Worm (Caenorhabditis elegans) whole organism, L2 larva: Measurements from ENCODE around the gene syd-2.

Experiments
- C34F6.9 ChIP-seq: fragments of 150-350 bp; optimal IDR thresholded peaks from 2 replicates; lab custom pipeline; 2014; ENCODE audit warnings: missing biosample characterization, missing genetic modification characterization
- F13H6.1 ChIP-seq: sonication (generic microtip); optimal IDR thresholded peaks from 2 replicates; lab custom pipeline; 2016; ENCODE audit warnings: missing genetic modification characterization, missing compliant biosample characterization
- R02D3.7 ChIP-seq: fragments of 150-350 bp; optimal IDR thresholded peaks from 2 replicates; lab custom pipeline; 2014; ENCODE audit warnings: missing biosample characterization, missing genetic modification characterization
- Y55F3AM.14 ChIP-seq: fragments of 200-800 bp; sonication (Bioruptor generic); optimal IDR thresholded peaks from 2 replicates; lab custom pipeline; 2018; ENCODE audit warnings: mild to moderate bottlenecking, missing genetic modification characterization, missing compliant biosample characterization
- alr-1 ChIP-seq: fragments of 150-350 bp; optimal IDR thresholded peaks from 2 replicates; lab custom pipeline; 2014; ENCODE audit warnings: missing biosample characterization, missing genetic modification characterization
- aly-2 ChIP-seq: fragments of 150-350 bp; optimal IDR thresholded peaks from 2 replicates; lab custom pipeline; 2014; ENCODE audit warnings: missing biosample characterization, missing genetic modification characterization
- ama-1 ChIP-seq: fragments of 150-350 bp; optimal IDR thresholded peaks from 2 replicates; lab custom pipeline; 2018; ENCODE audit warnings: inconsistent platforms
- blmp-1 ChIP-seq: sonication (generic microtip); optimal IDR thresholded peaks from 2 replicates; lab custom pipeline; 2017; ENCODE audit warnings: missing genetic modification characterization, mild to moderate bottlenecking, missing compliant biosample characterization, antibody characterized with exemption, moderate library complexity; ENCODE audit not compliant: insufficient read depth
- ceh-16 ChIP-seq: fragments of 150-350 bp; optimal IDR thresholded peaks from 2 replicates; lab custom pipeline; 2014; ENCODE audit warnings: missing biosample characterization, missing genetic modification characterization
- ceh-82 ChIP-seq: fragments of 150-350 bp; optimal IDR thresholded peaks from 2 replicates; lab custom pipeline; 2014; ENCODE audit warnings: missing biosample characterization, missing genetic modification characterization
- crh-2 ChIP-seq: sonication (generic microtip); optimal IDR thresholded peaks from 2 replicates; lab custom pipeline; 2017; ENCODE audit warnings: missing biosample characterization, missing genetic modification characterization
- dmd-4 ChIP-seq: sonication (generic microtip); optimal IDR thresholded peaks from 2 replicates; lab custom pipeline; 2017; ENCODE audit warnings: missing biosample characterization, missing genetic modification characterization
- egl-27 ChIP-seq: sonication (generic microtip); optimal IDR thresholded peaks from 3 replicates; lab custom pipeline; 2017; ENCODE audit warnings: missing biosample characterization, missing genetic modification reagents, missing genetic modification characterization
- elt-1 ChIP-seq: fragments of 150-350 bp; optimal IDR thresholded peaks from 2 replicates; lab custom pipeline; 2014; ENCODE audit warnings: missing biosample characterization, missing genetic modification characterization
- elt-3 ChIP-seq: sonication (generic microtip); optimal IDR thresholded peaks from 2 replicates; lab custom pipeline; 2017; ENCODE audit warnings: missing biosample characterization, missing genetic modification characterization
- fos-1 ChIP-seq: fragments of 150-350 bp; optimal IDR thresholded peaks from 2 replicates; lab custom pipeline; 2014; ENCODE audit warnings: missing biosample characterization, missing genetic modification characterization
- gmeb-1 ChIP-seq: fragments of 150-350 bp; optimal IDR thresholded peaks from 2 replicates; lab custom pipeline; 2014; ENCODE audit warnings: missing biosample characterization, missing genetic modification characterization
- lin-11 ChIP-seq: fragments of 150-350 bp; sonication (generic microtip); optimal IDR thresholded peaks from 2 replicates; lab custom pipeline; 2014; ENCODE audit warnings: missing biosample characterization, missing genetic modification characterization, inconsistent platforms, mixed read lengths
- lin-39 ChIP-seq: fragments of 150-350 bp; optimal IDR thresholded peaks from 2 replicates; lab custom pipeline; 2014; ENCODE audit warnings: missing biosample characterization, missing genetic modification reagents, missing genetic modification characterization
- lsy-2 ChIP-seq, 2 experiments: fragments of 150-350 bp in 1 of 2; sonication (generic microtip) in 1 of 2; optimal IDR thresholded peaks; 2 replicates each; lab custom pipeline; 2014 to 2017; ENCODE audit warnings: missing biosample characterization in 2 of 2, missing genetic modification characterization in 2 of 2
- mab-5 ChIP-seq: fragments of 150-350 bp; optimal IDR thresholded peaks from 2 replicates; lab custom pipeline; 2014; ENCODE audit warnings: missing biosample characterization, missing genetic modification characterization
- mbf-1 ChIP-seq: sonication (generic microtip); optimal IDR thresholded peaks from 2 replicates; lab custom pipeline; 2017; ENCODE audit warnings: missing biosample characterization, missing genetic modification characterization
- mdl-1 ChIP-seq, 2 experiments: fragments of 150-350 bp in 1 of 2; sonication (generic microtip) in 1 of 2; optimal IDR thresholded peaks; 2 replicates each; lab custom pipeline; 2017; ENCODE audit warnings: missing biosample characterization in 2 of 2, missing genetic modification characterization in 2 of 2
- nhr-10 ChIP-seq: sonication (generic microtip); optimal IDR thresholded peaks from 2 replicates; lab custom pipeline; 2017; ENCODE audit warnings: missing biosample characterization, missing genetic modification characterization
- nhr-11 ChIP-seq: fragments of 150-350 bp; optimal IDR thresholded peaks from 2 replicates; lab custom pipeline; 2014; ENCODE audit warnings: missing biosample characterization, missing genetic modification characterization
- nhr-12 ChIP-seq: fragments of 150-350 bp; optimal IDR thresholded peaks from 2 replicates; lab custom pipeline; 2014; ENCODE audit warnings: missing biosample characterization, missing genetic modification characterization
- nhr-129 ChIP-seq: fragments of 150-350 bp; optimal IDR thresholded peaks from 2 replicates; lab custom pipeline; 2014; ENCODE audit warnings: missing biosample characterization, missing genetic modification characterization
- nhr-21 ChIP-seq: fragments of 150-350 bp; optimal IDR thresholded peaks from 2 replicates; lab custom pipeline; 2014; ENCODE audit warnings: missing biosample characterization, missing genetic modification characterization
- nhr-23 ChIP-seq: fragments of 150-350 bp; optimal IDR thresholded peaks from 2 replicates; lab custom pipeline; 2014; ENCODE audit warnings: missing biosample characterization, missing genetic modification reagents, missing genetic modification characterization
- nhr-237 ChIP-seq: fragments of 150-350 bp; optimal IDR thresholded peaks from 2 replicates; lab custom pipeline; 2014; ENCODE audit warnings: missing biosample characterization, missing genetic modification characterization
- nhr-25 ChIP-seq: fragments of 150-350 bp; sonication (generic microtip); optimal IDR thresholded peaks from 3 replicates; lab custom pipeline; 2014; ENCODE audit warnings: missing biosample characterization, missing genetic modification characterization
- nhr-6 ChIP-seq: fragments of 150-350 bp; optimal IDR thresholded peaks from 2 replicates; lab custom pipeline; 2014; ENCODE audit warnings: missing biosample characterization, missing genetic modification characterization
- nhr-77 ChIP-seq: fragments of 150-350 bp; optimal IDR thresholded peaks from 2 replicates; lab custom pipeline; 2014; ENCODE audit warnings: missing biosample characterization, missing genetic modification characterization
- peb-1 ChIP-seq: fragments of 150-350 bp; optimal IDR thresholded peaks from 2 replicates; lab custom pipeline; 2014; ENCODE audit warnings: missing biosample characterization, missing genetic modification characterization
- sem-4 ChIP-seq: fragments of 150-350 bp; optimal IDR thresholded peaks from 2 replicates; lab custom pipeline; 2014; ENCODE audit warnings: missing biosample characterization, missing genetic modification reagents, missing genetic modification characterization
- skn-1 ChIP-seq: sonication (generic microtip); optimal IDR thresholded peaks from 2 replicates; lab custom pipeline; 2017; ENCODE audit warnings: missing biosample characterization, missing genetic modification characterization
- sma-3 ChIP-seq: sonication (generic microtip); optimal IDR thresholded peaks from 2 replicates; lab custom pipeline; 2016; ENCODE audit warnings: missing genetic modification reagents, missing genetic modification characterization, missing compliant biosample characterization
- sma-9 ChIP-seq, 2 experiments: fragments of 150-350 bp in 1 of 2; sonication (generic microtip) in 1 of 2; optimal IDR thresholded peaks; 2 replicates each; lab custom pipeline; 2014 to 2016; ENCODE audit warnings: missing genetic modification characterization in 2 of 2, mild to moderate bottlenecking in 1 of 2, missing biosample characterization in 1 of 2, missing compliant biosample characterization in 1 of 2, missing genetic modification reagents in 1 of 2, moderate library complexity in 1 of 2
- snpc-4 ChIP-seq: fragments of 150-350 bp; optimal IDR thresholded peaks from 2 replicates; lab custom pipeline; 2014; ENCODE audit warnings: missing biosample characterization, missing genetic modification characterization
- unc-39 ChIP-seq: fragments of 150-350 bp; optimal IDR thresholded peaks from 2 replicates; lab custom pipeline; 2014; ENCODE audit warnings: missing biosample characterization, missing genetic modification characterization
- unc-55 ChIP-seq: fragments of 150-350 bp; sonication (generic microtip); optimal IDR thresholded peaks from 3 replicates; lab custom pipeline; 2014; ENCODE audit warnings: missing biosample characterization, missing genetic modification reagents, missing genetic modification characterization
- zag-1 ChIP-seq: fragments of 150-350 bp; optimal IDR thresholded peaks from 2 replicates; lab custom pipeline; 2014; ENCODE audit warnings: missing biosample characterization, missing genetic modification characterization
- ztf-1 ChIP-seq: fragments of 200-800 bp; sonication (Bioruptor generic); conservative IDR thresholded peaks from 2 replicates; pipeline ENCODE4 v1.3.6; 2022; ENCODE audit warnings: missing genetic modification characterization, missing compliant biosample characterization
- ztf-11 ChIP-seq: sonication (generic microtip); optimal IDR thresholded peaks from 2 replicates; lab custom pipeline; 2017; ENCODE audit warnings: missing biosample characterization, missing genetic modification characterization
- ztf-4 ChIP-seq: fragments of 150-350 bp; optimal IDR thresholded peaks from 2 replicates; lab custom pipeline; 2014; ENCODE audit warnings: missing biosample characterization, missing genetic modification characterization

Gene syd-2

ce11 chrX:10604386-10604785 lies 49.3 kb upstream of the syd-2 start, which contains the start of gene flp-19:
Gene flp-19, plus strand, starts transcription at chrX:10604686.
- no peak for TF ChIP-seq fos-1 (tag; lab: Kevin White, UChicago)
- no peak for TF ChIP-seq crh-2 (tag; lab: Kevin White, UChicago)
- TF ChIP-seq mab-5 (tag; lab: Kevin White, UChicago): no peak
- TF ChIP-seq mbf-1 (tag; lab: Kevin White, UChicago): no peak
- no peak for TF ChIP-seq zag-1 (tag; lab: Kevin White, UChicago)
- no peak for TF ChIP-seq lsy-2 (tag; optimal IDR thresholded peaks at IDR 0.05; lab: Kevin White, UChicago)
- TF ChIP-seq R02D3.7: no peak
- no peak for TF ChIP-seq elt-1 (tag; lab: Kevin White, UChicago)
- no peak for TF ChIP-seq nhr-12 (tag; lab: Kevin White, UChicago)
- TF ChIP-seq snpc-4: no peak
- TF ChIP-seq, all 48 proteins: peak for 0

ce11 chrX:10599719-10600155 lies 44.7 kb upstream of the syd-2 start:
- TF ChIP-seq fos-1 (tag; lab: Kevin White, UChicago) (peak; percentile 71), sma-3 (GFP tag; lab: Kevin White, UChicago) (peak; percentile 26), nhr-21 (tag; lab: Kevin White, UChicago) (peak; percentile 18), nhr-25 (tag; lab: Kevin White, UChicago) (peak; percentile 63), nhr-6 (tag; lab: Kevin White, UChicago) (no peak), ceh-82 (no peak), crh-2 (tag; lab: Kevin White, UChicago) (peak; percentile 62), nhr-12 (tag; lab: Kevin White, UChicago) (no peak), mab-5 (tag; lab: Kevin White, UChicago) (peak; percentile 43), zag-1 (tag; lab: Kevin White, UChicago) (no peak), lin-39 (no peak), dmd-4 (tag; lab: Kevin White, UChicago) (no peak), blmp-1 (tag; lab: Kevin White, UChicago) (peak; percentile 25), elt-3 (no peak), nhr-129 (tag; lab: Kevin White, UChicago) (peak; percentile 22), sem-4 (tag; lab: Kevin White, UChicago) (no peak), lsy-2 (tag; optimal IDR thresholded peaks at IDR 0.05; lab: Kevin White, UChicago) (peak in 1 of 2 experiments; percentile 21)
- TF ChIP-seq, all 48 proteins: peak for 9

- TF ChIP-seq peb-1 (tag; lab: Kevin White, UChicago) (no peak), gmeb-1 (tag; lab: Kevin White, UChicago) (no peak), snpc-4 (no peak), egl-27 (tag; lab: Kevin White, UChicago) (no peak), ceh-82 (no peak), nhr-6 (tag; lab: Kevin White, UChicago) (no peak), aly-2 (tag; lab: Kevin White, UChicago) (no peak), nhr-129 (tag; lab: Kevin White, UChicago) (peak; percentile 43), lin-11 (no peak), nhr-77 (tag; lab: Kevin White, UChicago) (no peak), R02D3.7 (no peak), nhr-21 (tag; lab: Kevin White, UChicago) (no peak), nhr-23 (tag; lab: Kevin White, UChicago) (no peak), ztf-1 (no peak), mab-5 (tag; lab: Kevin White, UChicago) (peak; percentile 8), mbf-1 (tag; lab: Kevin White, UChicago) (no peak), nhr-12 (tag; lab: Kevin White, UChicago) (no peak), sma-3 (GFP tag; lab: Kevin White, UChicago) (no peak), nhr-11 (no peak), nhr-10 (tag; lab: Kevin White, UChicago) (no peak), ztf-11 (tag; lab: Kevin White, UChicago) (no peak), F13H6.1 (tag; lab: Kevin White, UChicago) (peak; percentile 57), unc-55 (GFP tag; lab: Kevin White, UChicago) (peak; percentile 12), ztf-4 (no peak), nhr-25 (tag; lab: Kevin White, UChicago) (no peak), mdl-1 (tag; optimal IDR thresholded peaks at IDR 0.05; lab: Kevin White, UChicago) (no peak), sma-9 (GFP tag; optimal IDR thresholded peaks at IDR 0.05; lab: Kevin White, UChicago) (peak; percentile 35), sma-9 (tag; optimal IDR thresholded peaks at IDR 0.05; lab: Kevin White, UChicago) (no peak), alr-1 (tag; lab: Kevin White, UChicago) (no peak), lin-39 (peak; percentile 31), zag-1 (tag; lab: Kevin White, UChicago) (no peak), nhr-237 (tag; lab: Kevin White, UChicago) (no peak), blmp-1 (tag; lab: Kevin White, UChicago) (no peak), fos-1 (tag; lab: Kevin White, UChicago) (peak; percentile 25), unc-39 (tag; lab: Kevin White, UChicago) (no peak), C34F6.9 (tag; lab: Kevin White, UChicago) (peak; percentile 50), ama-1 (lab: Kevin White, UChicago) (no peak), Y55F3AM.14 (no peak), ceh-16 (tag; lab: Kevin White, UChicago) (peak; percentile 57), lsy-2 (tag; optimal IDR thresholded peaks at IDR 0.05; lab: Kevin White, UChicago) (peak in 1 of 2 experiments; percentile 12), skn-1 (tag; lab: Kevin White, UChicago) (no peak)
Measured at ce11 chrX:10597554-10598191, 42.6 kb upstream of the syd-2 start.
